Fruit fly (Drosophila melanogaster) whole organism, embryonic: ENCODE data around the gene Rtc1.

Experiments used
- CG10209 ChIP-seq: fragments of 200-800 bp; sonication (Bioruptor generic); optimal IDR thresholded peaks from 3 replicates; lab custom pipeline; 2017; ENCODE audit warnings: missing biosample characterization, mild to moderate bottlenecking, missing genetic modification characterization, missing genetic modification reagents
- CG10366 ChIP-seq: fragments of 200-800 bp; sonication (Bioruptor generic); IDR thresholded peaks from 2 replicates; pipeline ENCODE4 v1.3.6; 2022; ENCODE audit warnings: missing biosample characterization, missing genetic modification characterization
- CG11085 ChIP-seq: fragments of 200-800 bp; sonication (Bioruptor generic); IDR thresholded peaks from 2 replicates; pipeline ENCODE4 v1.3.6; 2022; ENCODE audit warnings: missing biosample characterization, missing genetic modification characterization
- CG11247 ChIP-seq: fragments of 200-800 bp; sonication (Bioruptor generic); IDR thresholded peaks from 2 replicates; pipeline ENCODE4 v1.3.6; 2022; ENCODE audit warnings: missing biosample characterization, missing genetic modification characterization
- CG13123 ChIP-seq: fragments of 200-800 bp; sonication (Bioruptor generic); optimal IDR thresholded peaks from 2 replicates; lab custom pipeline; 2016; ENCODE audit warnings: missing biosample characterization, missing genetic modification characterization
- CG14050 ChIP-seq: fragments of 200-800 bp; sonication (Bioruptor generic); IDR thresholded peaks from 3 replicates; pipeline ENCODE4 v1.3.6; 2022; ENCODE audit warnings: missing biosample characterization, missing genetic modification characterization
- CG15514 ChIP-seq: fragments of 200-800 bp; sonication (Bioruptor generic); optimal IDR thresholded peaks from 3 replicates; lab custom pipeline; 2017; ENCODE audit warnings: missing biosample characterization, missing genetic modification characterization, mild to moderate bottlenecking, moderate library complexity, missing genetic modification reagents
- CG15601 ChIP-seq: fragments of 200-800 bp; sonication (Bioruptor generic); optimal IDR thresholded peaks from 3 replicates; lab custom pipeline; 2019; ENCODE audit warnings: missing biosample characterization, mild to moderate bottlenecking, missing genetic modification characterization, moderate library complexity
- CG16813 ChIP-seq: fragments of 200-800 bp; sonication (Bioruptor generic); IDR thresholded peaks from 3 replicates; pipeline ENCODE4 v1.3.6; 2022; ENCODE audit warnings: missing biosample characterization, missing genetic modification characterization; ENCODE audit not compliant: partially characterized antibody
- CG17186 ChIP-seq: fragments of 200-800 bp; sonication (Bioruptor generic); optimal IDR thresholded peaks from 3 replicates; lab custom pipeline; 2017; ENCODE audit warnings: missing biosample characterization, missing genetic modification reagents, missing genetic modification characterization
- CG17802 ChIP-seq: fragments of 200-800 bp; sonication (Bioruptor generic); optimal IDR thresholded peaks from 2 replicates; lab custom pipeline; 2018; ENCODE audit warnings: missing biosample characterization, mild to moderate bottlenecking, missing genetic modification characterization, moderate library complexity
- CG18262 ChIP-seq: fragments of 200-800 bp; optimal IDR thresholded peaks from 3 replicates; lab custom pipeline; 2019; ENCODE audit warnings: missing biosample characterization, mild to moderate bottlenecking, missing genetic modification characterization, moderate library complexity
- CG18764 ChIP-seq: fragments of 200-800 bp; sonication (Bioruptor generic); optimal IDR thresholded peaks from 3 replicates; lab custom pipeline; 2016; ENCODE audit warnings: missing biosample characterization, missing genetic modification characterization
- CG2199 ChIP-seq: fragments of 200-800 bp; sonication (Bioruptor generic); IDR thresholded peaks from 3 replicates; pipeline ENCODE4 v1.3.6; 2022; ENCODE audit warnings: missing biosample characterization, missing genetic modification characterization
- CG2875 ChIP-seq: fragments of 200-800 bp; sonication (Bioruptor generic); optimal IDR thresholded peaks from 2 replicates; lab custom pipeline; 2017; ENCODE audit warnings: missing biosample characterization, mild to moderate bottlenecking, missing genetic modification characterization, missing genetic modification reagents
- CG31388 ChIP-seq: fragments of 200-800 bp; sonication (Bioruptor generic); optimal IDR thresholded peaks from 2 replicates; lab custom pipeline; 2016; ENCODE audit warnings: missing biosample characterization, missing genetic modification characterization
- CG32767 ChIP-seq: fragments of 200-800 bp; sonication (Bioruptor generic); IDR thresholded peaks from 2 replicates; pipeline ENCODE4 v1.3.6; 2022; ENCODE audit warnings: missing biosample characterization, missing genetic modification characterization
- CG34224 ChIP-seq: fragments of 200-800 bp; sonication (Bioruptor generic); IDR thresholded peaks from 3 replicates; pipeline ENCODE4 v1.3.6; 2022; ENCODE audit warnings: missing biosample characterization, missing genetic modification characterization; ENCODE audit not compliant: partially characterized antibody
- CG3847 ChIP-seq: fragments of 200-800 bp; sonication (Bioruptor generic); IDR thresholded peaks from 2 replicates; pipeline ENCODE4 v1.3.6; 2022; ENCODE audit warnings: missing biosample characterization, missing genetic modification characterization
- CG4282 ChIP-seq: fragments of 200-800 bp; sonication (Bioruptor generic); optimal IDR thresholded peaks from 2 replicates; lab custom pipeline; 2016; ENCODE audit warnings: missing biosample characterization, missing genetic modification characterization
- CG7963 ChIP-seq: fragments of 200-800 bp; sonication (Bioruptor generic); IDR thresholded peaks from 3 replicates; pipeline ENCODE4 v1.3.6; 2022; ENCODE audit warnings: missing biosample characterization, missing genetic modification characterization; ENCODE audit not compliant: partially characterized antibody
- Dek ChIP-seq: fragments of 200-800 bp; sonication (Bioruptor generic); optimal IDR thresholded peaks from 3 replicates; lab custom pipeline; 2019; ENCODE audit warnings: missing biosample characterization, mild to moderate bottlenecking, missing genetic modification characterization, moderate library complexity
- Fer2 ChIP-seq: fragments of 200-800 bp; sonication (Bioruptor generic); optimal IDR thresholded peaks from 2 replicates; lab custom pipeline; 2018; ENCODE audit warnings: missing biosample characterization, mild to moderate bottlenecking, missing genetic modification characterization, moderate library complexity
- Gsc ChIP-seq: fragments of 200-800 bp; sonication (Bioruptor generic); IDR thresholded peaks from 2 replicates; pipeline ENCODE4 v1.3.6; 2022; ENCODE audit warnings: missing biosample characterization, missing genetic modification characterization
- HLH3B ChIP-seq: fragments of 200-800 bp; sonication (Bioruptor generic); IDR thresholded peaks from 2 replicates; pipeline ENCODE4 v1.3.6; 2022; ENCODE audit warnings: missing biosample characterization, missing genetic modification characterization
- Med ChIP-seq: fragments of 200-800 bp; sonication (Bioruptor generic); peaks from one replicate; lab custom pipeline; 2016; ENCODE audit warnings: missing biosample characterization, missing genetic modification characterization, mild to moderate bottlenecking, inconsistent platforms, moderate library complexity
- Poxn ChIP-seq: fragments of 200-800 bp; sonication (Bioruptor generic); IDR thresholded peaks from 2 replicates; pipeline ENCODE4 v1.3.6; 2022; ENCODE audit warnings: missing biosample characterization, missing genetic modification characterization
- Sox102F ChIP-seq: fragments of 200-800 bp; sonication (Bioruptor generic); optimal IDR thresholded peaks from 2 replicates; lab custom pipeline; 2018; ENCODE audit warnings: missing biosample characterization, mild to moderate bottlenecking, missing genetic modification characterization, moderate library complexity
- Spps ChIP-seq: fragments of 200-800 bp; sonication (Bioruptor generic); optimal IDR thresholded peaks from 2 replicates; lab custom pipeline; 2018; ENCODE audit warnings: missing biosample characterization, mild to moderate bottlenecking, missing genetic modification characterization
- Usf ChIP-seq: fragments of 200-800 bp; sonication (Bioruptor generic); optimal IDR thresholded peaks from 2 replicates; lab custom pipeline; 2017; ENCODE audit warnings: missing genotype, missing biosample characterization, missing genetic modification characterization
- corto ChIP-seq: fragments of 200-800 bp; sonication (Bioruptor generic); optimal IDR thresholded peaks from 2 replicates; lab custom pipeline; 2016; ENCODE audit warnings: missing biosample characterization, mild to moderate bottlenecking, missing genetic modification characterization, moderate library complexity
- dan ChIP-seq: fragments of 200-800 bp; sonication (Bioruptor generic); IDR thresholded peaks from 2 replicates; pipeline ENCODE4 v1.3.6; 2022; ENCODE audit warnings: missing biosample characterization, missing genetic modification characterization
- ewg ChIP-seq: fragments of 200-800 bp; sonication (Bioruptor generic); optimal IDR thresholded peaks from 3 replicates; lab custom pipeline; 2017; ENCODE audit warnings: mild to moderate bottlenecking, missing biosample characterization, missing genetic modification reagents, missing genetic modification characterization
- fd3F ChIP-seq: fragments of 200-800 bp; sonication (Bioruptor generic); optimal IDR thresholded peaks from 2 replicates; lab custom pipeline; 2018; ENCODE audit warnings: missing biosample characterization, mild to moderate bottlenecking, missing genetic modification characterization, moderate library complexity
- gfzf ChIP-seq: fragments of 200-800 bp; sonication (Bioruptor generic); optimal IDR thresholded peaks from 2 replicates; lab custom pipeline; 2016; ENCODE audit warnings: missing biosample characterization, mild to moderate bottlenecking, missing genetic modification characterization, moderate library complexity
- hbn ChIP-seq: fragments of 200-800 bp; sonication (Bioruptor generic); IDR thresholded peaks from 2 replicates; pipeline ENCODE4 v1.3.6; 2022; ENCODE audit warnings: missing biosample characterization, missing genetic modification characterization; ENCODE audit not compliant: partially characterized antibody
- her ChIP-seq: fragments of 200-800 bp; sonication (Bioruptor generic); optimal IDR thresholded peaks from 2 replicates; lab custom pipeline; 2016; ENCODE audit warnings: missing biosample characterization, missing genetic modification characterization
- inv ChIP-seq: fragments of 200-800 bp; sonication (Bioruptor generic); IDR thresholded peaks from 2 replicates; pipeline ENCODE4 v1.3.6; 2022; ENCODE audit warnings: missing biosample characterization, missing genetic modification characterization; ENCODE audit not compliant: partially characterized antibody
- lbe ChIP-seq: fragments of 200-800 bp; sonication (Bioruptor generic); optimal IDR thresholded peaks from 2 replicates; lab custom pipeline; 2016; ENCODE audit warnings: missing biosample characterization, mild to moderate bottlenecking, missing genetic modification characterization
- lmd ChIP-seq: fragments of 200-800 bp; sonication (Bioruptor generic); IDR thresholded peaks from 2 replicates; pipeline ENCODE4 v1.3.6; 2022; ENCODE audit warnings: missing biosample characterization, missing genetic modification characterization
- oc ChIP-seq: fragments of 200-800 bp; sonication (Bioruptor generic); optimal IDR thresholded peaks from 2 replicates; lab custom pipeline; 2018; ENCODE audit warnings: missing biosample characterization, mild to moderate bottlenecking, missing genetic modification characterization, moderate library complexity
- p53 ChIP-seq: fragments of 200-800 bp; sonication (Bioruptor generic); optimal IDR thresholded peaks from 2 replicates; lab custom pipeline; 2016; ENCODE audit warnings: missing biosample characterization, missing genetic modification characterization
- repo ChIP-seq: fragments of 200-800 bp; sonication (Bioruptor generic); optimal IDR thresholded peaks from 2 replicates; lab custom pipeline; 2016; ENCODE audit warnings: missing biosample characterization, missing genetic modification characterization
- run ChIP-seq: fragments of 200-800 bp; sonication (Bioruptor generic); optimal IDR thresholded peaks from 3 replicates; lab custom pipeline; 2018; ENCODE audit warnings: missing biosample characterization, mild to moderate bottlenecking, missing genetic modification characterization
- sima ChIP-seq: fragments of 200-800 bp; sonication (Bioruptor generic); optimal IDR thresholded peaks from 2 replicates; lab custom pipeline; 2016; ENCODE audit warnings: missing biosample characterization, missing genetic modification characterization
- sob ChIP-seq: fragments of 200-800 bp; sonication (Bioruptor generic); IDR thresholded peaks from 2 replicates; pipeline ENCODE4 v1.3.6; 2022; ENCODE audit warnings: missing biosample characterization, missing genetic modification characterization
- sug ChIP-seq: fragments of 200-800 bp; optimal IDR thresholded peaks from 2 replicates; lab custom pipeline; 2019; ENCODE audit warnings: missing biosample characterization, mild to moderate bottlenecking, missing genetic modification characterization, moderate library complexity
- tap ChIP-seq: fragments of 200-800 bp; optimal IDR thresholded peaks from 3 replicates; lab custom pipeline; 2019; ENCODE audit warnings: missing biosample characterization, mild to moderate bottlenecking, missing genetic modification characterization, moderate library complexity
- ttk ChIP-seq: fragments of 200-800 bp; sonication (Bioruptor generic); IDR thresholded peaks from 2 replicates; pipeline ENCODE4 v2.1.2; 2022; ENCODE audit warnings: missing biosample characterization, missing genetic modification characterization
- wdn ChIP-seq: fragments of 200-800 bp; sonication (Bioruptor generic); IDR thresholded peaks from 2 replicates; pipeline ENCODE4 v1.3.6; 2022; ENCODE audit warnings: missing biosample characterization, missing genetic modification characterization
- z ChIP-seq: fragments of 200-800 bp; sonication (Bioruptor generic); IDR thresholded peaks from 3 replicates; pipeline ENCODE4 v1.3.6; 2022; ENCODE audit warnings: missing biosample characterization, missing genetic modification characterization

Gene Rtc1

dm6 chrX:13740062-13740461 is 16.9 kb upstream of the Rtc1 start (continued):
- TF ChIP-seq inv (GFP tag; lab: Robert Waterston, UW) (no peak), CG11247 (GFP tag; lab: Robert Waterston, UW) (peak; percentile 84), dan (GFP tag; lab: Robert Waterston, UW) (no peak), Gsc (no peak), Poxn (GFP tag; lab: Robert Waterston, UW) (no peak), Dek (peak; percentile 76), CG18764 (peak; percentile 62), CG15514 (GFP tag; lab: Kevin White, UChicago) (peak; percentile 74), sima (GFP tag; lab: Kevin White, UChicago) (no peak), run (tag; lab: Kevin White, UChicago) (no peak), Fer2 (tag; lab: Kevin White, UChicago) (peak; percentile 67), CG10209 (peak; percentile 70), p53 (peak; percentile 63), Spps (tag; lab: Kevin White, UChicago) (no peak), fd3F (GFP tag; lab: Kevin White, UChicago) (peak; percentile 71), CG17802 (tag; lab: Kevin White, UChicago) (no peak), CG7963 (GFP tag; lab: Robert Waterston, UW) (no peak), CG13123 (GFP tag; lab: Kevin White, UChicago) (peak; percentile 21), oc (peak; percentile 59), ewg (peak; percentile 59), CG32767 (peak; percentile 41; the same call in 1 of the 2 replicates), CG15601 (tag; lab: Kevin White, UChicago) (peak; percentile 45), CG11085 (GFP tag; lab: Robert Waterston, UW) (peak; percentile 74), CG17186 (GFP tag; lab: Kevin White, UChicago) (peak; percentile 34), gfzf (GFP tag; lab: Kevin White, UChicago) (no peak), corto (GFP tag; lab: Kevin White, UChicago) (no peak), CG34224 (GFP tag; lab: Robert Waterston, UW) (no peak), CG2199 (GFP tag; lab: Robert Waterston, UW) (0 out of 3 replicates have a peak, but pooled peaks have one; percentile 39), CG2875 (GFP tag; lab: Kevin White, UChicago) (peak; percentile 47), Med (GFP tag; lab: Kevin White, UChicago) (peak; percentile 97), z (peak; percentile 53; the same call in 1 of the 3 replicates), hbn (GFP tag; lab: Robert Waterston, UW) (no peak), HLH3B (peak; percentile 84), wdn (GFP tag; lab: Robert Waterston, UW) (peak; percentile 65), her (GFP tag; lab: Kevin White, UChicago) (peak; percentile 82), CG4282 (GFP tag; lab: Kevin White, UChicago) (peak; percentile 55), CG3847 (peak; percentile 74), CG10366 (GFP tag; lab: Robert Waterston, UW) (peak; percentile 82), lbe (GFP tag; lab: Kevin White, UChicago) (no peak), ttk (GFP tag; lab: Robert Waterston, UW) (peak; percentile 67), Sox102F (GFP tag; lab: Kevin White, UChicago) (peak; percentile 77), repo (peak; percentile 69), sug (tag; lab: Kevin White, UChicago) (peak; percentile 75), Usf (GFP tag; lab: Kevin White, UChicago) (peak; percentile 65), lmd (GFP tag; lab: Robert Waterston, UW) (peak; percentile 83), tap (tag; lab: Kevin White, UChicago) (peak; percentile 67), CG16813 (GFP tag; lab: Robert Waterston, UW) (no peak), CG14050 (peak; percentile 70; the same call in 2 of the 3 replicates), CG31388 (no peak), sob (peak; percentile 85), CG18262 (tag; lab: Kevin White, UChicago) (peak; percentile 35)
